Fruit fly (Drosophila melanogaster) whole organism, prepupa: Measurements from ENCODE around the gene Fmr1.

Experiments used
- Blimp-1 ChIP-seq: fragments of 200-800 bp; sonication (Bioruptor generic); optimal IDR thresholded peaks from 3 replicates; lab custom pipeline; 2017; ENCODE audit warnings: missing biosample characterization, missing genetic modification characterization, mild to moderate bottlenecking, moderate library complexity, missing genetic modification reagents
- CG10631 ChIP-seq: fragments of 200-800 bp; sonication (Bioruptor generic); optimal IDR thresholded peaks from 2 replicates; lab custom pipeline; 2016; ENCODE audit warnings: missing biosample characterization, missing genetic modification characterization
- CG10669 ChIP-seq: fragments of 200-800 bp; sonication (Bioruptor generic); optimal IDR thresholded peaks from 3 replicates; lab custom pipeline; 2018; ENCODE audit warnings: missing biosample characterization, mild to moderate bottlenecking, missing genetic modification characterization, moderate library complexity
- CG11294 ChIP-seq: fragments of 200-800 bp; sonication (Bioruptor generic); IDR thresholded peaks from 2 replicates; pipeline ENCODE4 v1.3.6; 2022; ENCODE audit warnings: missing biosample characterization, missing genetic modification characterization
- CG11902 ChIP-seq: fragments of 200-800 bp; sonication (Bioruptor generic); optimal IDR thresholded peaks from 3 replicates; lab custom pipeline; 2016; ENCODE audit warnings: missing biosample characterization, missing genetic modification characterization
- CG15336 ChIP-seq: fragments of 200-800 bp; sonication (Bioruptor generic); IDR thresholded peaks from 2 replicates; pipeline ENCODE4 v1.3.6; 2022; ENCODE audit warnings: missing biosample characterization, missing genetic modification characterization
- CG1621 ChIP-seq: fragments of 200-800 bp; sonication (Bioruptor generic); optimal IDR thresholded peaks from 3 replicates; lab custom pipeline; 2018; ENCODE audit warnings: missing biosample characterization, mild to moderate bottlenecking, missing genetic modification characterization
- CG16779 ChIP-seq: fragments of 200-800 bp; sonication (Bioruptor generic); optimal IDR thresholded peaks from 3 replicates; lab custom pipeline; 2017; ENCODE audit warnings: missing biosample characterization, mild to moderate bottlenecking, missing genetic modification characterization
- CG3032 ChIP-seq: fragments of 200-800 bp; optimal IDR thresholded peaks from 2 replicates; lab custom pipeline; 2019; ENCODE audit warnings: missing biosample characterization, mild to moderate bottlenecking, missing genetic modification characterization, moderate library complexity
- CG31627 ChIP-seq: fragments of 200-800 bp; sonication (Bioruptor generic); optimal IDR thresholded peaks from 3 replicates; lab custom pipeline; 2016; ENCODE audit warnings: missing biosample characterization, missing genetic modification characterization
- CG32006 ChIP-seq: fragments of 200-800 bp; sonication (Bioruptor generic); optimal IDR thresholded peaks from 3 replicates; lab custom pipeline; 2017; ENCODE audit warnings: missing biosample characterization, mild to moderate bottlenecking, missing genetic modification characterization
- CG34406 ChIP-seq: fragments of 200-800 bp; sonication (Bioruptor generic); optimal IDR thresholded peaks from 3 replicates; lab custom pipeline; 2016; ENCODE audit warnings: missing biosample characterization, missing genetic modification characterization
- CG3919 ChIP-seq: fragments of 200-800 bp; sonication (Bioruptor generic); optimal IDR thresholded peaks from 3 replicates; lab custom pipeline; 2016; ENCODE audit warnings: missing biosample characterization, missing genetic modification characterization
- CG4318 ChIP-seq: fragments of 200-800 bp; sonication (Bioruptor generic); optimal IDR thresholded peaks from 3 replicates; lab custom pipeline; 2017; ENCODE audit warnings: missing biosample characterization, mild to moderate bottlenecking, missing genetic modification characterization
- CG6163 ChIP-seq: fragments of 200-800 bp; sonication (Bioruptor generic); IDR thresholded peaks from 3 replicates; pipeline ENCODE4 v1.3.6; 2022; ENCODE audit warnings: missing biosample characterization, missing genetic modification characterization
- CG6276 ChIP-seq: fragments of 200-800 bp; sonication (Bioruptor generic); optimal IDR thresholded peaks from 2 replicates; lab custom pipeline; 2017; ENCODE audit warnings: missing biosample characterization, mild to moderate bottlenecking, missing genetic modification characterization
- CG6792 ChIP-seq: fragments of 200-800 bp; sonication (Bioruptor generic); optimal IDR thresholded peaks from 3 replicates; lab custom pipeline; 2016; ENCODE audit warnings: missing biosample characterization, missing genetic modification characterization
- CG6808 ChIP-seq: fragments of 200-800 bp; sonication (Bioruptor generic); optimal IDR thresholded peaks from 3 replicates; lab custom pipeline; 2017; ENCODE audit warnings: missing biosample characterization, missing genetic modification characterization, mild to moderate bottlenecking, moderate library complexity, missing genetic modification reagents
- CG6854 ChIP-seq: fragments of 200-800 bp; sonication (Bioruptor generic); optimal IDR thresholded peaks from 2 replicates; lab custom pipeline; 2017; ENCODE audit warnings: missing biosample characterization, mild to moderate bottlenecking, missing genetic modification characterization
- CG7368 ChIP-seq: fragments of 200-800 bp; sonication (Bioruptor generic); optimal IDR thresholded peaks from 3 replicates; lab custom pipeline; 2016; ENCODE audit warnings: missing biosample characterization, missing genetic modification characterization
- CG8119 ChIP-seq: fragments of 200-800 bp; sonication (Bioruptor generic); IDR thresholded peaks from 3 replicates; pipeline ENCODE4 v1.3.6; 2022; ENCODE audit warnings: missing biosample characterization, missing genetic modification characterization
- CG8319 ChIP-seq: fragments of 200-800 bp; sonication (Bioruptor generic); optimal IDR thresholded peaks from 3 replicates; lab custom pipeline; 2016; ENCODE audit warnings: missing biosample characterization, missing genetic modification characterization
- CG8632 ChIP-seq: fragments of 200-800 bp; sonication (Bioruptor generic); optimal IDR thresholded peaks from 3 replicates; lab custom pipeline; 2016; ENCODE audit warnings: missing biosample characterization, missing genetic modification characterization
- CG9139 ChIP-seq: fragments of 200-800 bp; sonication (Bioruptor generic); optimal IDR thresholded peaks from 3 replicates; lab custom pipeline; 2017; ENCODE audit warnings: missing biosample characterization, mild to moderate bottlenecking, missing genetic modification characterization
- Eip75B ChIP-seq: fragments of 200-800 bp; sonication (Bioruptor generic); optimal IDR thresholded peaks from 3 replicates; lab custom pipeline; 2016; ENCODE audit warnings: missing biosample characterization, missing genetic modification characterization
- Eip78C ChIP-seq: fragments of 200-800 bp; sonication (Bioruptor generic); peaks from one replicate; lab custom pipeline; 2016; ENCODE audit warnings: missing biosample characterization, missing genetic modification characterization
- Eip93F ChIP-seq: fragments of 200-800 bp; sonication (Bioruptor generic); optimal IDR thresholded peaks from 2 replicates; lab custom pipeline; 2016; ENCODE audit warnings: missing biosample characterization, mild to moderate bottlenecking, missing genetic modification characterization
- Ets21C ChIP-seq: fragments of 200-800 bp; sonication (Bioruptor generic); optimal IDR thresholded peaks from 3 replicates; lab custom pipeline; 2016; ENCODE audit warnings: missing biosample characterization, missing genetic modification characterization
- Ets96B ChIP-seq: fragments of 200-800 bp; optimal IDR thresholded peaks from 2 replicates; lab custom pipeline; 2019; ENCODE audit warnings: missing biosample characterization, mild to moderate bottlenecking, missing genetic modification characterization, moderate library complexity
- Gug ChIP-seq: fragments of 200-800 bp; sonication (Bioruptor generic); IDR thresholded peaks from 2 replicates; pipeline ENCODE4 v1.3.6; 2022; ENCODE audit warnings: missing biosample characterization, missing genetic modification characterization
- Hr38 ChIP-seq: sonication (Bioruptor generic); optimal IDR thresholded peaks from 2 replicates; lab custom pipeline; 2016; ENCODE audit warnings: missing biosample characterization, missing genetic modification characterization
- Hr39 ChIP-seq: fragments of 200-800 bp; sonication (Bioruptor generic); optimal IDR thresholded peaks from 2 replicates; lab custom pipeline; 2016; ENCODE audit warnings: missing biosample characterization, missing genetic modification characterization
- Met ChIP-seq: fragments of 200-800 bp; sonication (Bioruptor generic); optimal IDR thresholded peaks from 3 replicates; lab custom pipeline; 2016; ENCODE audit warnings: missing biosample characterization, missing genetic modification characterization
- OdsH ChIP-seq: fragments of 200-800 bp; sonication (Bioruptor generic); optimal IDR thresholded peaks from 3 replicates; lab custom pipeline; 2016; ENCODE audit warnings: missing biosample characterization, missing genetic modification characterization
- Smox ChIP-seq: fragments of 200-800 bp; sonication (Bioruptor generic); optimal IDR thresholded peaks from 3 replicates; lab custom pipeline; 2016; ENCODE audit warnings: missing biosample characterization, missing genetic modification characterization
- Sox14 ChIP-seq: fragments of 200-800 bp; sonication (Bioruptor generic); optimal IDR thresholded peaks from 3 replicates; lab custom pipeline; 2016; ENCODE audit warnings: missing biosample characterization, missing genetic modification characterization
- Sox15 ChIP-seq: fragments of 200-800 bp; sonication (Bioruptor generic); optimal IDR thresholded peaks from 3 replicates; lab custom pipeline; 2016; ENCODE audit warnings: missing biosample characterization, missing genetic modification characterization
- achi ChIP-seq: fragments of 200-800 bp; sonication (Bioruptor generic); optimal IDR thresholded peaks from 3 replicates; lab custom pipeline; 2016; ENCODE audit warnings: missing biosample characterization, missing genetic modification characterization
- cyc ChIP-seq: fragments of 200-800 bp; sonication (Bioruptor generic); optimal IDR thresholded peaks from 3 replicates; lab custom pipeline; 2016; ENCODE audit warnings: missing biosample characterization, missing genetic modification characterization
- dac ChIP-seq: fragments of 200-800 bp; sonication (Bioruptor generic); optimal IDR thresholded peaks from 2 replicates; lab custom pipeline; 2017; ENCODE audit warnings: missing biosample characterization, mild to moderate bottlenecking, missing genetic modification characterization
- dsx ChIP-seq: fragments of 200-800 bp; optimal IDR thresholded peaks from 3 replicates; lab custom pipeline; 2019; ENCODE audit warnings: missing biosample characterization, mild to moderate bottlenecking, missing genetic modification characterization, moderate library complexity; ENCODE audit not compliant: poor library complexity, severe bottlenecking
- esn ChIP-seq: fragments of 200-800 bp; sonication (Bioruptor generic); optimal IDR thresholded peaks from 2 replicates; lab custom pipeline; 2016; ENCODE audit warnings: missing biosample characterization, mild to moderate bottlenecking, missing genetic modification characterization, moderate library complexity
- fd59A ChIP-seq: fragments of 200-800 bp; sonication (Bioruptor generic); optimal IDR thresholded peaks from 2 replicates; lab custom pipeline; 2017; ENCODE audit warnings: missing biosample characterization, mild to moderate bottlenecking, missing genetic modification characterization, missing genetic modification reagents
- fd85E ChIP-seq: fragments of 200-800 bp; sonication (Bioruptor generic); optimal IDR thresholded peaks from 3 replicates; lab custom pipeline; 2016; ENCODE audit warnings: missing biosample characterization, missing genetic modification characterization
- fkh ChIP-seq: fragments of 200-800 bp; sonication (Bioruptor generic); optimal IDR thresholded peaks from 3 replicates; lab custom pipeline; 2017; ENCODE audit warnings: missing biosample characterization, mild to moderate bottlenecking, missing genetic modification characterization, moderate library complexity
- net ChIP-seq: fragments of 200-800 bp; sonication (Bioruptor generic); optimal IDR thresholded peaks from 3 replicates; lab custom pipeline; 2016; ENCODE audit warnings: missing biosample characterization, missing genetic modification characterization
- pdm3 ChIP-seq: fragments of 200-800 bp; sonication (Bioruptor generic); optimal IDR thresholded peaks from 3 replicates; lab custom pipeline; 2016; ENCODE audit warnings: missing biosample characterization, missing genetic modification characterization
- salr ChIP-seq, 2 experiments: fragments of 200-800 bp; sonication (Bioruptor generic); optimal IDR thresholded peaks; 3 replicates each; lab custom pipeline; 2016 to 2018; ENCODE audit warnings: missing biosample characterization in 2 of 2, missing genetic modification characterization in 2 of 2, mild to moderate bottlenecking in 1 of 2
- ss ChIP-seq, 2 experiments: fragments of 200-800 bp; sonication (Bioruptor generic); optimal IDR thresholded peaks; 2 replicates in 1 of 2; 3 replicates in 1 of 2; lab custom pipeline; 2017 to 2018; ENCODE audit warnings: mild to moderate bottlenecking in 2 of 2, missing biosample characterization in 2 of 2, missing genetic modification characterization in 2 of 2, moderate library complexity in 1 of 2
- svp ChIP-seq: fragments of 200-800 bp; sonication (Bioruptor generic); peaks from one replicate; lab custom pipeline; 2016; ENCODE audit warnings: missing biosample characterization, missing genetic modification characterization
- topi ChIP-seq: fragments of 200-800 bp; sonication (Bioruptor generic); optimal IDR thresholded peaks from 3 replicates; lab custom pipeline; 2016; ENCODE audit warnings: missing biosample characterization, missing genetic modification characterization
- vri ChIP-seq: fragments of 200-800 bp; sonication (Bioruptor generic); optimal IDR thresholded peaks from 3 replicates; lab custom pipeline; 2016; ENCODE audit warnings: missing biosample characterization, mild to moderate bottlenecking, missing genetic modification characterization

The Fmr1 gene

dm6 chr3R:10132906-10133416 is 23.0 kb upstream of the Fmr1 start:
- TF ChIP-seq CG7368 (GFP tag; lab: Kevin White, UChicago) (no peak), cyc (GFP tag; lab: Kevin White, UChicago) (peak; percentile 15), CG9139 (GFP tag; lab: Kevin White, UChicago) (no peak), Sox14 (GFP tag; lab: Kevin White, UChicago) (no peak), CG3919 (GFP tag; lab: Kevin White, UChicago) (peak; percentile 52), vri (GFP tag; lab: Kevin White, UChicago) (no peak), salr (GFP tag; optimal IDR thresholded peaks at IDR 0.05; lab: Kevin White, UChicago) (no peak), Hr39 (GFP tag; lab: Kevin White, UChicago) (no peak), Smox (GFP tag; lab: Kevin White, UChicago) (peak; percentile 48), dac (GFP tag; lab: Kevin White, UChicago) (no peak), CG16779 (tag; lab: Kevin White, UChicago) (no peak), Sox15 (GFP tag; lab: Kevin White, UChicago) (no peak), dsx (peak; percentile 36), CG1621 (no peak), CG34406 (peak; percentile 10), net (peak; percentile 39), achi (GFP tag; lab: Kevin White, UChicago) (peak; percentile 13), Ets21C (no peak), CG6276 (GFP tag; lab: Kevin White, UChicago) (peak; percentile 15), ss (GFP tag; optimal IDR thresholded peaks at IDR 0.05; lab: Kevin White, UChicago) (peak in 1 of 2 experiments; percentile 37), Met (GFP tag; lab: Kevin White, UChicago) (peak; percentile 46), fkh (no peak), Hr38 (GFP tag; lab: Kevin White, UChicago) (no peak), CG31627 (no peak), CG10631 (GFP tag; lab: Kevin White, UChicago) (peak; percentile 52), fd59A (GFP tag; lab: Kevin White, UChicago) (no peak), CG6163 (GFP tag; lab: Robert Waterston, UW) (peak; percentile 63), Eip75B (GFP tag; lab: Kevin White, UChicago) (peak; percentile 4), OdsH (GFP tag; lab: Kevin White, UChicago) (peak; percentile 45), pdm3 (GFP tag; lab: Kevin White, UChicago) (peak; percentile 49), CG11902 (GFP tag; lab: Kevin White, UChicago) (no peak), svp (GFP tag; lab: Kevin White, UChicago) (peak; percentile 71), Blimp-1 (GFP tag; lab: Kevin White, UChicago) (no peak), topi (GFP tag; lab: Kevin White, UChicago) (peak; percentile 41), CG8119 (GFP tag; lab: Robert Waterston, UW) (peak; percentile 15; the same call in 1 of the 3 replicates), CG8632 (GFP tag; lab: Kevin White, UChicago) (peak; percentile 51), CG8319 (no peak), Eip93F (GFP tag; lab: Kevin White, UChicago) (peak; percentile 23), CG11294 (GFP tag; lab: Robert Waterston, UW) (0 out of 2 replicates have a peak, but pooled peaks have one; percentile 9), CG4318 (GFP tag; lab: Kevin White, UChicago) (no peak), Ets96B (peak; percentile 12), CG6854 (GFP tag; lab: Kevin White, UChicago) (no peak), esn (GFP tag; lab: Kevin White, UChicago) (peak; percentile 51), CG6808 (peak; percentile 30), CG3032 (tag; lab: Kevin White, UChicago) (no peak), CG15336 (no peak), Eip78C (GFP tag; lab: Kevin White, UChicago) (peak; percentile 90), fd85E (GFP tag; lab: Kevin White, UChicago) (no peak), CG10669 (GFP tag; lab: Kevin White, UChicago) (peak; percentile 14), CG32006 (GFP tag; lab: Kevin White, UChicago) (peak; percentile 52), Gug (no peak), CG6792 (GFP tag; lab: Kevin White, UChicago) (peak; percentile 24)
